Worm (Caenorhabditis elegans) whole organism, mixed stage, embryonic: ENCODE results near the gene F53B7.7.

Experiments
- blmp-1 ChIP-seq: fragments of 150-350 bp; optimal IDR thresholded peaks from 2 replicates; lab custom pipeline; 2014; ENCODE audit warnings: missing biosample characterization, missing genetic modification characterization
- lin-13 ChIP-seq: fragments of 150-350 bp; optimal IDR thresholded peaks from 2 replicates; lab custom pipeline; 2014; ENCODE audit warnings: missing biosample characterization, missing genetic modification characterization
- mab-5 ChIP-seq: fragments of 150-350 bp; optimal IDR thresholded peaks from 2 replicates; lab custom pipeline; 2014; ENCODE audit warnings: missing biosample characterization, missing genetic modification characterization

- no peak for TF ChIP-seq lin-13 (tag; lab: Kevin White, UChicago)
- TF ChIP-seq mab-5: no peak
- TF ChIP-seq blmp-1: no peak
Measured at ce11 chrV:10954334-10954733, 44.6 kb upstream of the F53B7.7 start, which contains the start of gene clec-221.
